Worm (Caenorhabditis elegans): ENCODE data around the gene F54D12.1.

- TF ChIP-seq tra-4 (tag; optimal IDR thresholded peaks at IDR 0.05) (no peak), B0310.2 (tag; optimal IDR thresholded peaks at IDR 0.05) (no peak), ets-7 (tag; optimal IDR thresholded peaks at IDR 0.05) (no peak)
These were observed 44.7 kb upstream of the F54D12.1 start, which contains the start of gene C13A10.1 for ce11 chrII:1355480-1355879.

Measured in whole organism, early embryonic.